Worm (Caenorhabditis elegans) whole organism, early embryonic: Measurements from ENCODE around the gene lbp-8.

ENCODE experiments used
- B0310.2 ChIP-seq: sonication (generic microtip); optimal IDR thresholded peaks from 2 replicates; lab custom pipeline; 2016; ENCODE audit warnings: mild to moderate bottlenecking, missing genetic modification characterization, missing compliant biosample characterization
- aly-1 ChIP-seq: sonication (generic microtip); optimal IDR thresholded peaks from 2 replicates; lab custom pipeline; 2016; ENCODE audit warnings: missing genetic modification characterization, missing compliant biosample characterization
- ama-1 ChIP-seq: fragments of 150-350 bp; optimal IDR thresholded peaks from 2 replicates; lab custom pipeline; 2014
- ceh-13 ChIP-seq: fragments of 200-800 bp; sonication (Bioruptor generic); optimal IDR thresholded peaks from 2 replicates; lab custom pipeline; 2018; ENCODE audit warnings: mild to moderate bottlenecking, missing genetic modification characterization, missing compliant biosample characterization
- ceh-36 ChIP-seq: sonication (generic microtip); optimal IDR thresholded peaks from 2 replicates; lab custom pipeline; 2016; ENCODE audit warnings: missing genetic modification characterization, inconsistent platforms, missing compliant biosample characterization
- ets-7 ChIP-seq: sonication (generic microtip); optimal IDR thresholded peaks from 2 replicates; lab custom pipeline; 2016; ENCODE audit warnings: missing genotype, missing genetic modification characterization, missing compliant biosample characterization
- flt-1 ChIP-seq: fragments of 200-800 bp; sonication (Bioruptor generic); IDR thresholded peaks from 2 replicates; pipeline ENCODE4 v1.3.6; 2022; ENCODE audit warnings: missing genetic modification characterization, missing compliant biosample characterization
- sea-1 ChIP-seq: fragments of 200-800 bp; sonication (Bioruptor generic); conservative IDR thresholded peaks from 2 replicates; pipeline ENCODE4 v1.3.6; 2022; ENCODE audit warnings: missing genetic modification characterization, missing compliant biosample characterization
- tbx-11 ChIP-seq: fragments of 200-800 bp; sonication (Bioruptor generic); IDR thresholded peaks from 2 replicates; pipeline ENCODE4 v1.3.6; 2022; ENCODE audit warnings: missing genetic modification characterization, missing compliant biosample characterization
- tbx-37 ChIP-seq: fragments of 200-800 bp; sonication (Bioruptor generic); conservative IDR thresholded peaks from 2 replicates; pipeline ENCODE4 v1.3.6; 2022; ENCODE audit warnings: missing genetic modification reagents, missing genetic modification characterization, missing compliant biosample characterization

DNA sequence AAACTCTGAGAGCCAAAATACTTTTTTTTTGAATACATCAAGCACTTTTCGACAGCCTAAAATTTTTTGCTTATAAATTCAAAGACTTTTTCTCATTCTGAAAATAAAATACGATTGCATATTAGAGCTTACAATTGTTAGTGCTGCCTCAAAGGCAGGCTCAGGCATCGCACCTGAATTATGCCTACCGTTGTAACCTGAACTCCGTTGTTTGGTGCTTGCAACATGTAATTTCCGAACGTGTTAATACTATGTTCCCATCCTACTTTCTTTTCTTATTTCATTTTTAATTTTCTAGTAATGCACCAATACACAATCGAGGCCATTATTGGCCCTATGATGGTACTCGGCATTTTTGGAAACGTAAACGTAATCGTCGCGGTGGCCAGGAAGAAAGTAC lies 3.2 kb upstream of the lbp-8 start, which contains the start of gene srsx-19:
- TF ChIP-seq tbx-11 (GFP tag; lab: Robert Waterston, UW), result no peak
- TF ChIP-seq B0310.2, result no peak
- TF ChIP-seq flt-1 (GFP tag; lab: Robert Waterston, UW), result no peak
- no peak for TF ChIP-seq ama-1 (lab: Kevin White, UChicago)
- TF ChIP-seq sea-1 (GFP tag; lab: Robert Waterston, UW), result no peak
- TF ChIP-seq aly-1 (tag; lab: Kevin White, UChicago), result no peak
- no peak for TF ChIP-seq ceh-36
- no peak for TF ChIP-seq tbx-37 (GFP tag; lab: Robert Waterston, UW)
- no peak for TF ChIP-seq ets-7 (tag; lab: Kevin White, UChicago)
- no peak for TF ChIP-seq ceh-13
